Worm (Caenorhabditis elegans) whole organism, late embryonic: ENCODE results near the gene lmtr-3.

Source experiments
- nfya-1 ChIP-seq: sonication (generic microtip); optimal IDR thresholded peaks from 2 replicates; lab custom pipeline; 2017; ENCODE audit warnings: missing genetic modification characterization, mild to moderate bottlenecking, missing compliant biosample characterization, antibody characterized with exemption, moderate library complexity
- nhr-11 ChIP-seq: fragments of 150-350 bp; optimal IDR thresholded peaks from 2 replicates; lab custom pipeline; 2014; ENCODE audit warnings: missing biosample characterization, missing genetic modification characterization

DNA sequence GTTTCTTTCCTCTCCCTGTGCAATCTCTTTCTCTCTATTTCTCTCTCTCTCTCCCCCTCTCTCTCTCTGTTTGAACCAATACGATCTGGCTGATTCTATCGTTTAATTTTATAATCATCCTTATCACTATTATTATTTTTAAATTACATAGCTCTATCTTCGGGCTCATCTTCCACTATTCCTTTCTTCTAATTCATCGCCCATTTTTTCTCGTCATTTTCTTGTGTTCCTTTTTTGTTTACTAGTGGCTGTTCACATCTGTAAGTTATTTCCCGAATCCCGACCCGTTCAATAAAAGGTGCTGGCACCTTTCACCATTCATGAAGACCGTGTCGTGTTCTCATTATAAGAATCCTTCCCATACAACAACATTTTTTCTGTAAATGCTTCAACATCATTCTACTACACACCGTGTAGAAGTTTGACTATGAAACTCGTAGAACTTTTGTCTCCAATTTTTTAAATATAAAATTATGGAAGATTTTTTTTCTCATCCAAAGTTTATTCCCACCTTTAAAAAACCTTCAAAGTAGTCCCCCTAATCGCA, 5.7 kb upstream of the lmtr-3 start:
- TF ChIP-seq nhr-11 (tag; lab: Kevin White, UChicago) (no peak), nfya-1 (tag; lab: Kevin White, UChicago) (no peak)
